Worm (Caenorhabditis elegans): Measurements from ENCODE around the gene F28H7.7.

DNA sequence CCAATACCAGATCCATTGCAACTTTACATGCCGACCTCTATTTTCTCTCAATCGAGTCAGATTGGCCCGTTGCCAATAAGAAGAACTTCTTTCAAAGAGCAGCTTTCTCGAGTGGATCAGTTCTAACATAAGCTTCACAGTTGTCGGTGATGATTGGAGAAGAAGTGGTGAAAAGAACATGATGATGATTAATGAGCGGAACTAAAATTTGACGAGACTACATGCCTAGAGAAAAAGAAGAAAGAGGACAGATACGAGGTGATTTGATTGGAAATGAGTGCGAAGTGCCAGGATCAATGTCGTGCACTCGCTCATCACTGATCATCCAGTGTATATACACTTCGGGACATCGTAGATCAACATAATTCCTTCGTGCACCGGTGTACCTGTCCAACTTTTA, 26.3 kb downstream of the F28H7.7 start:
- TF ChIP-seq tab-1 (GFP tag; IDR thresholded peaks at IDR 0.05) (no peak), ref-1 (GFP tag; conservative IDR thresholded peaks at IDR 0.05) (no peak), flt-1 (GFP tag; IDR thresholded peaks at IDR 0.05) (no peak), ztf-29 (GFP tag; IDR thresholded peaks at IDR 0.05) (no peak), ztf-23 (GFP tag; IDR thresholded peaks at IDR 0.05) (no peak), cog-1 (tag; optimal IDR thresholded peaks at IDR 0.05) (no peak), klf-2 (GFP tag; conservative IDR thresholded peaks at IDR 0.05) (no peak), T22C8.4 (GFP tag; IDR thresholded peaks at IDR 0.05) (no peak), med-1 (GFP tag; optimal IDR thresholded peaks at IDR 0.05; ENCODE audit: insufficient read depth) (no peak)
